Worm (Caenorhabditis elegans): Measurements from ENCODE around the gene F47G3.3.

Gene F47G3.3

ce11 chrX:2368042-2368814, 7.6 kb upstream of the F47G3.3 start:
- no peak for TF ChIP-seq sea-1 (GFP tag; conservative IDR thresholded peaks at IDR 0.05)
- no peak for TF ChIP-seq flt-1 (GFP tag; IDR thresholded peaks at IDR 0.05)
- TF ChIP-seq pes-1 (GFP tag; IDR thresholded peaks at IDR 0.05), result 0 out of 2 replicates have a peak, but pooled peaks have one; percentile 9
- no peak for TF ChIP-seq hmg-4 (GFP tag; optimal IDR thresholded peaks at IDR 0.05)
- no peak for TF ChIP-seq tbx-11 (GFP tag; IDR thresholded peaks at IDR 0.05)
- peak; percentile 2 for TF ChIP-seq tra-4 (tag; optimal IDR thresholded peaks at IDR 0.05)
- TF ChIP-seq scrt-1 (GFP tag; IDR thresholded peaks at IDR 0.05), result peak; percentile 20; the same call in 1 of the 2 replicates
- no peak for TF ChIP-seq tbx-37 (GFP tag; conservative IDR thresholded peaks at IDR 0.05)
- TF ChIP-seq ets-7 (tag; optimal IDR thresholded peaks at IDR 0.05), result no peak
- no peak for TF ChIP-seq hmbx-1 (tag; optimal IDR thresholded peaks at IDR 0.05)

ce11 chrX:2369073-2369472, 6.7 kb upstream of the F47G3.3 start:
- no peak for TF ChIP-seq hmg-4 (GFP tag; optimal IDR thresholded peaks at IDR 0.05)
- no peak for TF ChIP-seq F13C5.2 (tag; optimal IDR thresholded peaks at IDR 0.05)
- TF ChIP-seq ceh-36 (tag; optimal IDR thresholded peaks at IDR 0.05), result no peak
- TF ChIP-seq tbx-37 (GFP tag; conservative IDR thresholded peaks at IDR 0.05), result no peak

- TF ChIP-seq flt-1 (GFP tag; IDR thresholded peaks at IDR 0.05) (no peak), hmbx-1 (tag; optimal IDR thresholded peaks at IDR 0.05) (no peak), hmg-4 (GFP tag; optimal IDR thresholded peaks at IDR 0.05) (no peak), pes-1 (GFP tag; IDR thresholded peaks at IDR 0.05) (no peak), hnd-1 (tag; optimal IDR thresholded peaks at IDR 0.05) (no peak), aly-1 (tag; optimal IDR thresholded peaks at IDR 0.05) (no peak), ceh-36 (tag; optimal IDR thresholded peaks at IDR 0.05) (no peak), ama-1 (optimal IDR thresholded peaks at IDR 0.05) (no peak)
Measured at ce11 chrX:2370655-2371054, 5.1 kb upstream of the F47G3.3 start.

ce11 chrX:2372134-2372533, 3.7 kb upstream of the F47G3.3 start:
- no peak for TF ChIP-seq tra-4 (tag; optimal IDR thresholded peaks at IDR 0.05)
- no peak for TF ChIP-seq B0310.2 (tag; optimal IDR thresholded peaks at IDR 0.05)
- no peak for TF ChIP-seq ama-1 (optimal IDR thresholded peaks at IDR 0.05)
- no peak for TF ChIP-seq scrt-1 (GFP tag; IDR thresholded peaks at IDR 0.05)
- no peak for TF ChIP-seq hmbx-1 (tag; optimal IDR thresholded peaks at IDR 0.05)
- TF ChIP-seq ceh-13 (GFP tag; optimal IDR thresholded peaks at IDR 0.05), result no peak
- no peak for TF ChIP-seq tbx-37 (GFP tag; conservative IDR thresholded peaks at IDR 0.05)
- TF ChIP-seq F13C5.2 (tag; optimal IDR thresholded peaks at IDR 0.05), result no peak
- no peak for TF ChIP-seq ets-7 (tag; optimal IDR thresholded peaks at IDR 0.05)
- no peak for TF ChIP-seq ceh-36 (tag; optimal IDR thresholded peaks at IDR 0.05)
- TF ChIP-seq aly-1 (tag; optimal IDR thresholded peaks at IDR 0.05), result no peak

- no peak for TF ChIP-seq ceh-36 (tag; optimal IDR thresholded peaks at IDR 0.05)
Measured at ce11 chrX:2380818-2381217, 5.0 kb downstream of the F47G3.3 start.

- TF ChIP-seq flt-1 (GFP tag; IDR thresholded peaks at IDR 0.05) (no peak), sea-1 (GFP tag; conservative IDR thresholded peaks at IDR 0.05) (no peak), tbx-11 (GFP tag; IDR thresholded peaks at IDR 0.05) (no peak), hmg-4 (GFP tag; optimal IDR thresholded peaks at IDR 0.05) (no peak), tbx-37 (GFP tag; conservative IDR thresholded peaks at IDR 0.05) (no peak)
Measured at ce11 chrX:2381282-2381681, 5.5 kb downstream of the F47G3.3 start, which contains the start of gene F47G3.4. F47G3.4 (plus strand) TSS chrX:2381582.

ce11 chrX:2382227-2382626, 6.4 kb downstream of the F47G3.3 start:
- TF ChIP-seq ets-7 (tag; optimal IDR thresholded peaks at IDR 0.05), result no peak
- TF ChIP-seq scrt-1 (GFP tag; IDR thresholded peaks at IDR 0.05), result no peak
- TF ChIP-seq F13C5.2 (tag; optimal IDR thresholded peaks at IDR 0.05), result peak; percentile 27
- TF ChIP-seq tra-4 (tag; optimal IDR thresholded peaks at IDR 0.05), result no peak
- no peak for TF ChIP-seq hmg-4 (GFP tag; optimal IDR thresholded peaks at IDR 0.05)
- no peak for TF ChIP-seq ceh-36 (tag; optimal IDR thresholded peaks at IDR 0.05)
- TF ChIP-seq hmbx-1 (tag; optimal IDR thresholded peaks at IDR 0.05), result no peak
- no peak for TF ChIP-seq ama-1 (optimal IDR thresholded peaks at IDR 0.05)

ce11 chrX:2385453-2385852, 9.7 kb downstream of the F47G3.3 start, which contains the start of gene F47G3.1:
F47G3.1 (plus strand) TSS chrX:2385753.
- TF ChIP-seq tra-4 (tag; optimal IDR thresholded peaks at IDR 0.05), result no peak
- no peak for TF ChIP-seq flt-1 (GFP tag; IDR thresholded peaks at IDR 0.05)
- TF ChIP-seq B0310.2 (tag; optimal IDR thresholded peaks at IDR 0.05), result no peak
- TF ChIP-seq pes-1 (GFP tag; IDR thresholded peaks at IDR 0.05), result no peak
- TF ChIP-seq tbx-37 (GFP tag; conservative IDR thresholded peaks at IDR 0.05), result no peak
- no peak for TF ChIP-seq ets-7 (tag; optimal IDR thresholded peaks at IDR 0.05)
- TF ChIP-seq sea-1 (GFP tag; conservative IDR thresholded peaks at IDR 0.05), result no peak
- no peak for TF ChIP-seq hmg-4 (GFP tag; optimal IDR thresholded peaks at IDR 0.05)
- no peak for TF ChIP-seq scrt-1 (GFP tag; IDR thresholded peaks at IDR 0.05)
- TF ChIP-seq aly-1 (tag; optimal IDR thresholded peaks at IDR 0.05), result no peak
- no peak for TF ChIP-seq hmbx-1 (tag; optimal IDR thresholded peaks at IDR 0.05)
- TF ChIP-seq ceh-13 (GFP tag; optimal IDR thresholded peaks at IDR 0.05), result no peak
- TF ChIP-seq tbx-11 (GFP tag; IDR thresholded peaks at IDR 0.05), result no peak
- TF ChIP-seq ama-1 (optimal IDR thresholded peaks at IDR 0.05), result no peak
- TF ChIP-seq F13C5.2 (tag; optimal IDR thresholded peaks at IDR 0.05), result no peak
- TF ChIP-seq hnd-1 (tag; optimal IDR thresholded peaks at IDR 0.05), result no peak
- TF ChIP-seq ceh-36 (tag; optimal IDR thresholded peaks at IDR 0.05), result no peak

Data from whole organism, early embryonic.